Worm (Caenorhabditis elegans) whole organism, L3 larva: ENCODE measurements around the gene T25B9.5.

ENCODE experiments used
- ZK546.5 ChIP-seq: sonication (generic microtip); optimal IDR thresholded peaks from 2 replicates; lab custom pipeline; 2017; ENCODE audit warnings: missing biosample characterization, missing genetic modification characterization
- egl-27 ChIP-seq: sonication (generic microtip); optimal IDR thresholded peaks from 4 replicates; lab custom pipeline; 2017; ENCODE audit warnings: missing biosample characterization, missing genetic modification reagents, missing genetic modification characterization
- elt-1 ChIP-seq: fragments of 150-350 bp; optimal IDR thresholded peaks from 2 replicates; lab custom pipeline; 2014; ENCODE audit warnings: missing biosample characterization, missing genetic modification characterization
- elt-2 ChIP-seq: sonication (generic microtip); optimal IDR thresholded peaks from 2 replicates; lab custom pipeline; 2016; ENCODE audit warnings: missing genetic modification reagents, mild to moderate bottlenecking, missing genetic modification characterization, missing compliant biosample characterization
- hmg-11 ChIP-seq: sonication (generic microtip); optimal IDR thresholded peaks from 2 replicates; lab custom pipeline; 2016; ENCODE audit warnings: missing genetic modification characterization, missing compliant biosample characterization
- nhr-28 ChIP-seq: fragments of 150-350 bp; optimal IDR thresholded peaks from 2 replicates; lab custom pipeline; 2014; ENCODE audit warnings: missing biosample characterization, missing genetic modification characterization
- snpc-4 ChIP-seq: fragments of 150-350 bp; optimal IDR thresholded peaks from 2 replicates; lab custom pipeline; 2014; ENCODE audit warnings: missing biosample characterization, missing genetic modification characterization

- TF ChIP-seq ZK546.5 (tag; lab: Kevin White, UChicago), result no peak
- TF ChIP-seq egl-27 (tag; lab: Kevin White, UChicago), result no peak
- TF ChIP-seq elt-2 (tag; lab: Kevin White, UChicago), result peak; percentile 78
- no peak for TF ChIP-seq elt-1
- no peak for TF ChIP-seq snpc-4 (tag; lab: Kevin White, UChicago)
- no peak for TF ChIP-seq nhr-28 (tag; lab: Kevin White, UChicago)
- no peak for TF ChIP-seq hmg-11
Observed at ce11 chrIV:10796707-10797106, 42.1 kb upstream of the T25B9.5 start.
